Fruit fly (Drosophila melanogaster) whole organism: ENCODE data around the gene Gbeta13F.

Source experiments
- CG8478 ChIP-seq: fragments of >200 bp; optimal IDR thresholded peaks from 2 replicates; lab custom pipeline; 2018; ENCODE audit warnings: inconsistent platforms
- Dll ChIP-seq: fragments of >200 bp; optimal IDR thresholded peaks from 2 replicates; lab custom pipeline; 2017
- EcR ChIP-seq, 2 experiments: fragments of >200 bp; optimal IDR thresholded peaks; 2 replicates each; lab custom pipeline; 2017; ENCODE audit warnings: missing biosample characterization in 2 of 2, missing genetic modification characterization in 2 of 2, missing genetic modification reagents in 2 of 2
- pan ChIP-seq: fragments of >200 bp; optimal IDR thresholded peaks from 2 replicates; lab custom pipeline; 2017
- psq ChIP-seq: fragments of >200 bp; optimal IDR thresholded peaks from 2 replicates; lab custom pipeline; 2017
- usp ChIP-seq: fragments of >200 bp; optimal IDR thresholded peaks from 2 replicates; lab custom pipeline; 2017; ENCODE audit warnings: missing biosample characterization, missing genetic modification characterization, mixed read lengths

The Gbeta13F gene

DNA sequence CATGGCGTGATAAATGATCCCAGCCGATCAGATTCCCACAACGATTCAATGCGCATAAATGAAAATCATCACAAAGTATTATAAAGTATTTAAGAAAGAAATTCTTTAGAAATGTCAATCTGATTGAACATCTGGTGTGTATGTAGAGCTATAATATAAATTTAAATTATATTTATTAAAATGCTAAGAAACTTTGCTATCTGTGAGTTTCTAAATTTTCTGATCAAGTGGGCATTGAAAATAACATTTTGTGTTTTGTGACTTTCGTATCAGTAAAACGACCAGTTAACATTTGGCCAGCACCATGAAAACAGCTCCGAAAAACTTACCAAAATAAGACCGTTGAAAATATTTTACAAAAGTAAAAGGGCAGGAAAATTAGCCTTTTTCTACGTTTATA, 22.4 kb upstream of the Gbeta13F start, which contains the start of gene CG8565:
Gene CG8565, plus strand, starts transcription at position 301 of the 400 bp plus-strand sequence.
- TF ChIP-seq EcR (GFP tag; optimal IDR thresholded peaks at IDR 0.05; lab: Kevin White, UChicago) = no peak

dm6 chrX:15840003-15840402, 19.9 kb upstream of the Gbeta13F start:
- TF ChIP-seq usp (GFP tag; lab: Kevin White, UChicago) = no peak
- no peak for TF ChIP-seq Dll (lab: Kevin White, UChicago)
- no peak for TF ChIP-seq psq (lab: Kevin White, UChicago)
- TF ChIP-seq pan = no peak
- TF ChIP-seq EcR (GFP tag; optimal IDR thresholded peaks at IDR 0.05; lab: Kevin White, UChicago) = no peak
- no peak for TF ChIP-seq CG8478 (lab: Kevin White, UChicago)

- TF ChIP-seq CG8478 (lab: Kevin White, UChicago) (no peak), pan (no peak), EcR (GFP tag; optimal IDR thresholded peaks at IDR 0.05; lab: Kevin White, UChicago) (no peak), psq (lab: Kevin White, UChicago) (no peak), Dll (lab: Kevin White, UChicago) (no peak), usp (GFP tag; lab: Kevin White, UChicago) (no peak)
These were observed 18.6 kb upstream of the Gbeta13F start for dm6 chrX:15841346-15841745.

- TF ChIP-seq usp (GFP tag; lab: Kevin White, UChicago) (no peak), psq (lab: Kevin White, UChicago) (no peak), Dll (lab: Kevin White, UChicago) (no peak), CG8478 (lab: Kevin White, UChicago) (no peak), pan (no peak), EcR (GFP tag; optimal IDR thresholded peaks at IDR 0.05; lab: Kevin White, UChicago) (no peak)
These were observed 15.8 kb upstream of the Gbeta13F start, which contains the start of the genes ArgRS and CG8578 for dm6 chrX:15844139-15844538. Gene ArgRS, minus strand, starts transcription at chrX:15844145. Gene CG8578, plus strand, starts transcription at chrX:15844476.

- TF ChIP-seq Dll (lab: Kevin White, UChicago) = no peak
- TF ChIP-seq pan = no peak
- TF ChIP-seq psq (lab: Kevin White, UChicago) = no peak
- TF ChIP-seq usp (GFP tag; lab: Kevin White, UChicago) = no peak
- no peak for TF ChIP-seq CG8478 (lab: Kevin White, UChicago)
- no peak for TF ChIP-seq EcR (GFP tag; optimal IDR thresholded peaks at IDR 0.05; lab: Kevin White, UChicago)
These were observed 10.9 kb upstream of the Gbeta13F start, which contains the start of gene sun for dm6 chrX:15849021-15849420. Gene sun, minus strand, starts transcription at chrX:15849258.

dm6 chrX:15852815-15853542, 6.9 kb upstream of the Gbeta13F start, which contains the start of the genes UBL3 and CG15914:
Gene UBL3, minus strand, starts transcription at chrX:15853175.
Gene CG15914, plus strand, starts transcription at chrX:15853421.
- TF ChIP-seq Dll (lab: Kevin White, UChicago) (no peak), usp (GFP tag; lab: Kevin White, UChicago) (no peak), pan (no peak), psq (lab: Kevin White, UChicago) (no peak), EcR (GFP tag; optimal IDR thresholded peaks at IDR 0.05; lab: Kevin White, UChicago) (no peak), CG8478 (lab: Kevin White, UChicago) (no peak)

DNA sequence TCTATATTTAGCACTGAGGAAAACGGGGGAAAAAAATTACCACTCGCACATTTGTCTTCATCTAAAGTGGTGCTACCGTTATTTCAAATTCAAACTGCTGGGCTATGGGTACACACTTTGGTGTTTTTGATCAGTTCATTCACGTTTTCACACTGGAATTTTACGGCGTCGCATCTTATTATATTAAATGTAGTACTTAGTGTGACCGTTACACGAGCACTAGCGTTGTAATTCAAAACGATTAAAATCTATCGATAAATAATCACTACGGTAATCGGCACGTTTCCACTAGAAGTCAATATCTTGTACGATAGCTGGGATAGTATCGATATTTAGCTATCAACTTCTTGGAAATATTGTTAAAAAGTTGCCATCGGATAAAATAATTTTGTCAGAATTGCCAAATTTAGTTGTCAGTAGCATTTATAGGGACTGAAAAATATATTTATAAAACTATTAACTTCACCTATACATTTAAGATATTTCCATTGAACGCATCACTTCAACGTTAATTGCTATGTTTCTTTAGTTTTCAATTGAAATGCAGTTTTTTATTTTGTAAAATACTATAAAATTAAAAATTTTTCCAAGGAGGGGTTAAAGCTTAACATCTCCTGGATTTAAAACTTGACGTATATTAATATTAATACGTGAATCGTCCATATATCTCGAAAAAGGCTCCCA, 2.2 kb upstream of the Gbeta13F start, which contains the start of the genes CG46440 and Myb:
Gene CG46440, minus strand, starts transcription at position 223 of the 684 bp plus-strand sequence.
Gene Myb, minus strand, starts transcription at position 223 of the 684 bp plus-strand sequence.
- no peak for TF ChIP-seq psq (lab: Kevin White, UChicago)
- TF ChIP-seq Dll (lab: Kevin White, UChicago) = no peak
- TF ChIP-seq EcR (GFP tag; optimal IDR thresholded peaks at IDR 0.05; lab: Kevin White, UChicago) = no peak
- TF ChIP-seq usp (GFP tag; lab: Kevin White, UChicago) = no peak
- no peak for TF ChIP-seq CG8478 (lab: Kevin White, UChicago)
- TF ChIP-seq pan = no peak

dm6 chrX:15859387-15859786, 528 bp upstream of the Gbeta13F start, which contains the start of gene AlkB:
Gene AlkB, minus strand, starts transcription at chrX:15859487.
- TF ChIP-seq EcR (GFP tag; optimal IDR thresholded peaks at IDR 0.05; lab: Kevin White, UChicago) (no peak), Dll (lab: Kevin White, UChicago) (no peak), pan (no peak), usp (GFP tag; lab: Kevin White, UChicago) (no peak), CG8478 (lab: Kevin White, UChicago) (no peak), psq (lab: Kevin White, UChicago) (no peak)

- no peak for TF ChIP-seq psq (lab: Kevin White, UChicago)
- peak; percentile 99 for TF ChIP-seq CG8478 (lab: Kevin White, UChicago)
These were observed 564 bp downstream of the Gbeta13F start for dm6 chrX:15860479-15860878.

dm6 chrX:15866032-15866431, 6.1 kb downstream of the Gbeta13F start:
- TF ChIP-seq usp (GFP tag; lab: Kevin White, UChicago) = no peak

DNA sequence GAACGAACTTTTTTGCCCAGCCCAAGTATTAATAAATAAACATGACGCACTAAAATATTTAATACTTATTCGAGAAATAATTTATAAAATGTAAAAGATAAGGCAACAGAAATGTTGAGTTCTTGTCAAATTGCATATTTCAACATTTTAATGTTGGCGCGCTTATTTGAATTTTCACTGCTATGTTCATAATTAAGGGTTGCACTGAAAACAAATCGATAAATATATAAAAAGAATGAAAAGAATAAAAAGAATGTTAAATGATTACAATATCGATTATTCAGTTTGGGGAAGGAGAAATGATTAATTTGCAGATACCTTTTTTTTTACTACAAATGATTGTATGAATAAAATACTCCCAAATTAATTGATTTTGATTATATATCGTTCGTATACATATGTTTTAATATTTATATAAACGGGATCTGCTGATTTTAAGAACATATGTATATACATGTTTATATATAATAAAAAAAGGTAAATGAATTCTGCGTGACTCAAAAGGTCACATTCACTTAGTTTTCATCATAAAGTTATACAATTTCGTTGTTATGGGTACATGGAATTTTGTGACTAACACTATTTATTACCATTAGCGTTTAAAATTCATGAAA, 7.0 kb downstream of the Gbeta13F start:
- TF ChIP-seq Dll (lab: Kevin White, UChicago) (no peak), psq (lab: Kevin White, UChicago) (no peak), pan (no peak), CG8478 (lab: Kevin White, UChicago) (no peak), usp (GFP tag; lab: Kevin White, UChicago) (no peak), EcR (GFP tag; optimal IDR thresholded peaks at IDR 0.05; lab: Kevin White, UChicago) (no peak)
